Worm (Caenorhabditis elegans) whole organism, mixed stage, embryonic: ENCODE measurements around the gene pup-2.

Experiments used
- ces-1 ChIP-seq: fragments of 150-350 bp; optimal IDR thresholded peaks from 2 replicates; lab custom pipeline; 2014; ENCODE audit warnings: missing biosample characterization, missing genetic modification reagents, missing genetic modification characterization
- cnd-1 ChIP-seq: fragments of 200-800 bp; sonication (Bioruptor generic); optimal IDR thresholded peaks from 2 replicates; lab custom pipeline; 2018; ENCODE audit warnings: mild to moderate bottlenecking, missing genetic modification characterization, missing compliant biosample characterization
- elt-3 ChIP-seq: fragments of 150-350 bp; optimal IDR thresholded peaks from 2 replicates; lab custom pipeline; 2014; ENCODE audit warnings: missing biosample characterization, missing genetic modification characterization
- mep-1 ChIP-seq: fragments of 150-350 bp; optimal IDR thresholded peaks from 2 replicates; lab custom pipeline; 2017; ENCODE audit warnings: missing biosample characterization, missing genetic modification reagents, missing genetic modification characterization, inconsistent platforms
- nhr-12 ChIP-seq: fragments of 150-350 bp; optimal IDR thresholded peaks from 2 replicates; lab custom pipeline; 2014; ENCODE audit warnings: missing biosample characterization, missing genetic modification characterization
- nhr-2 ChIP-seq: fragments of 150-350 bp; optimal IDR thresholded peaks from 2 replicates; lab custom pipeline; 2014; ENCODE audit warnings: missing biosample characterization, missing genetic modification characterization
- nhr-237 ChIP-seq: fragments of 150-350 bp; optimal IDR thresholded peaks from 2 replicates; lab custom pipeline; 2014; ENCODE audit warnings: missing biosample characterization, missing genetic modification characterization
- nhr-76 ChIP-seq: sonication (generic microtip); optimal IDR thresholded peaks from 2 replicates; lab custom pipeline; 2017; ENCODE audit warnings: missing biosample characterization, missing genetic modification characterization
- snpc-4 ChIP-seq: fragments of 150-350 bp; optimal IDR thresholded peaks from 2 replicates; lab custom pipeline; 2014; ENCODE audit warnings: missing biosample characterization, missing genetic modification characterization

ce11 chrIII:5224908-5225307 lies 39.2 kb downstream of the pup-2 start:
- TF ChIP-seq nhr-76 (tag; lab: Kevin White, UChicago) (no peak), nhr-12 (tag; lab: Kevin White, UChicago) (no peak), nhr-237 (tag; lab: Kevin White, UChicago) (no peak), mep-1 (tag; lab: Kevin White, UChicago) (no peak), cnd-1 (tag; lab: Kevin White, UChicago) (no peak), elt-3 (tag; lab: Kevin White, UChicago) (no peak), snpc-4 (no peak), nhr-2 (tag; lab: Kevin White, UChicago) (no peak), ces-1 (GFP tag; lab: Kevin White, UChicago) (no peak)
